Fruit fly (Drosophila melanogaster) whole organism, adult: ENCODE results near the gene CG7573.

Experiments used
- CG12768 ChIP-seq: fragments of 200-800 bp; sonication (Bioruptor generic); optimal IDR thresholded peaks from 2 replicates; lab custom pipeline; 2017; ENCODE audit warnings: missing biosample characterization, missing genetic modification characterization, mild to moderate bottlenecking, moderate library complexity, missing genetic modification reagents
- CG14711 ChIP-seq: fragments of 200-800 bp; sonication (Bioruptor generic); optimal IDR thresholded peaks from 2 replicates; lab custom pipeline; 2018; ENCODE audit warnings: missing biosample characterization, mild to moderate bottlenecking, missing genetic modification characterization, moderate library complexity
- CG1620 ChIP-seq: fragments of 200-800 bp; sonication (Bioruptor generic); optimal IDR thresholded peaks from 2 replicates; lab custom pipeline; 2016; ENCODE audit warnings: missing biosample characterization, missing genetic modification characterization
- CG33017 ChIP-seq: fragments of 200-800 bp; sonication (Bioruptor generic); optimal IDR thresholded peaks from 2 replicates; lab custom pipeline; 2018; ENCODE audit warnings: missing biosample characterization, mild to moderate bottlenecking, missing genetic modification characterization, moderate library complexity
- CG7045 ChIP-seq: fragments of 200-800 bp; sonication (Bioruptor generic); optimal IDR thresholded peaks from 2 replicates; lab custom pipeline; 2017; ENCODE audit warnings: missing biosample characterization, mild to moderate bottlenecking, missing genetic modification characterization
- CG7101 ChIP-seq: fragments of 200-800 bp; sonication (Bioruptor generic); optimal IDR thresholded peaks from 2 replicates; lab custom pipeline; 2018; ENCODE audit warnings: missing biosample characterization, mild to moderate bottlenecking, missing genetic modification characterization, moderate library complexity
- bab1 ChIP-seq: fragments of 200-800 bp; sonication (Bioruptor generic); optimal IDR thresholded peaks from 3 replicates; lab custom pipeline; 2019; ENCODE audit warnings: missing biosample characterization, mild to moderate bottlenecking, missing genetic modification characterization, moderate library complexity
- cic ChIP-seq: fragments of 200-800 bp; sonication (Bioruptor generic); optimal IDR thresholded peaks from 2 replicates; lab custom pipeline; 2017; ENCODE audit warnings: missing biosample characterization, mild to moderate bottlenecking, missing genetic modification characterization, moderate library complexity
- kay ChIP-seq: fragments of 200-800 bp; sonication (Bioruptor generic); peaks from one replicate; lab custom pipeline; 2016; ENCODE audit warnings: missing biosample characterization, missing genetic modification characterization, borderline replicate concordance
- ovo ChIP-seq: fragments of 200-800 bp; sonication (Bioruptor generic); optimal IDR thresholded peaks from 2 replicates; lab custom pipeline; 2016; ENCODE audit warnings: missing biosample characterization, missing genetic modification characterization
- pad ChIP-seq: fragments of 200-800 bp; sonication (Bioruptor generic); optimal IDR thresholded peaks from 3 replicates; lab custom pipeline; 2017; ENCODE audit warnings: missing biosample characterization, missing genetic modification characterization, mild to moderate bottlenecking, moderate library complexity, missing genetic modification reagents
- tj ChIP-seq: fragments of 200-800 bp; sonication (Bioruptor generic); optimal IDR thresholded peaks from 3 replicates; lab custom pipeline; 2017; ENCODE audit warnings: missing biosample characterization, mild to moderate bottlenecking, missing genetic modification characterization, moderate library complexity

DNA sequence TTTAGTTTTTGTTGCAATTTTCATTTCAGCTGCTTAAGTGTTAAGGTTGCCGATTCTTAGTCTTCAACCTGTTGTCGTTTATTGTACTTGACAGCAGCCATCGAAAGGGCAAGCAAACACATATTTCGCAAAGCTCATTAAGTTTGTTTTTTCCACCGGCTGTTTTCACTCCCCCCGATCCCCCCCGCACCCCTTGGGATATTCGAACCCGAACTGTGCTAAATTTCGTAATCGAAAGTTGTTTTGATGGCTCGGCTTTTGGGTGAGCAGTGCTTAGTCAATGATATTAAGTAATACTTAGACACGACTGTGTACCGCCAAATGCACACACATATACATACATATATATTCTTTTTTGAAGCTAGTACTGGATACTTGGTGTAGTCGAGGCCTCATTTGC lies 47.6 kb upstream of the CG7573 start:
- TF ChIP-seq cic (GFP tag; lab: Kevin White, UChicago) (no peak), ovo (GFP tag; lab: Kevin White, UChicago) (no peak), CG14711 (tag; lab: Kevin White, UChicago) (no peak), CG7101 (no peak), pad (no peak), CG33017 (peak; percentile 11), tj (GFP tag; lab: Kevin White, UChicago) (peak; percentile 97), CG12768 (GFP tag; lab: Kevin White, UChicago) (peak; percentile 61), kay (GFP tag; lab: Kevin White, UChicago) (peak; percentile 54), CG1620 (GFP tag; lab: Kevin White, UChicago) (no peak), CG7045 (GFP tag; lab: Kevin White, UChicago) (no peak), bab1 (GFP tag; lab: Kevin White, UChicago) (no peak)
